Fruit fly (Drosophila melanogaster): ENCODE results near the gene robl37BC.

The robl37BC gene

dm6 chr2L:19053860-19054515 lies 43.3 kb downstream of the robl37BC start, which contains the start of gene CG10492 (continued):
- TF ChIP-seq CG11085 (GFP tag; IDR thresholded peaks at IDR 0.05) (no peak), CHES-1-like (GFP tag; optimal IDR thresholded peaks at IDR 0.05) (no peak), ro (GFP tag; IDR thresholded peaks at IDR 0.05) (no peak), Adf1 (GFP tag; IDR thresholded peaks at IDR 0.05) (peak; percentile 84), ftz-f1 (GFP tag; optimal IDR thresholded peaks at IDR 0.05) (peak; percentile 81), CG10543 (GFP tag; optimal IDR thresholded peaks at IDR 0.05) (peak; percentile 28), CG17912 (GFP tag; optimal IDR thresholded peaks at IDR 0.05) (no peak), CG15479 (GFP tag; optimal IDR thresholded peaks at IDR 0.05) (no peak), CG8359 (GFP tag; optimal IDR thresholded peaks at IDR 0.05; ENCODE audit: borderline replicate concordance) (no peak), nmo (GFP tag; optimal IDR thresholded peaks at IDR 0.05) (peak; percentile 45), ci (GFP tag; IDR thresholded peaks at IDR 0.05) (peak; percentile 49; the same call in 1 of the 3 replicates), lmd (GFP tag; IDR thresholded peaks at IDR 0.05) (no peak), CG7556 (GFP tag; optimal IDR thresholded peaks at IDR 0.05) (no peak), sc (optimal IDR thresholded peaks at IDR 0.05) (no peak), sc (GFP tag; optimal IDR thresholded peaks at IDR 0.05) (no peak), CG30020 (tag; optimal IDR thresholded peaks at IDR 0.05) (peak; percentile 49), CG14441 (GFP tag; IDR thresholded peaks at IDR 0.05) (no peak), Fer1 (GFP tag; optimal IDR thresholded peaks at IDR 0.05) (peak; percentile 24), CG30431 (GFP tag; optimal IDR thresholded peaks at IDR 0.05) (no peak), CG17829 (tag; optimal IDR thresholded peaks at IDR 0.05) (peak; percentile 23), Ravus (GFP tag; IDR thresholded peaks at IDR 0.05) (no peak), PHDP (tag; optimal IDR thresholded peaks at IDR 0.05) (no peak), Mes4 (GFP tag; optimal IDR thresholded peaks at IDR 0.05) (no peak), Sox100B (GFP tag; optimal IDR thresholded peaks at IDR 0.05) (no peak), CG2199 (GFP tag; IDR thresholded peaks at IDR 0.05) (0 out of 3 replicates have a peak, but pooled peaks have one; percentile 15), E2f1 (GFP tag; IDR thresholded peaks at IDR 0.05) (no peak), D (optimal IDR thresholded peaks at IDR 0.05) (no peak), D (GFP tag; optimal IDR thresholded peaks at IDR 0.05) (no peak), CG13624 (GFP tag; optimal IDR thresholded peaks at IDR 0.05) (no peak), CG7357 (GFP tag; IDR thresholded peaks at IDR 0.05) (no peak), Ptx1 (GFP tag; IDR thresholded peaks at IDR 0.05) (no peak), GATAe (GFP tag; conservative IDR thresholded peaks at IDR 0.05) (no peak), HLH4C (GFP tag; IDR thresholded peaks at IDR 0.05; ENCODE audit: partially characterized antibody) (peak; percentile 27; the same call in 1 of the 3 replicates), Myb (GFP tag; optimal IDR thresholded peaks at IDR 0.05) (peak; percentile 53), chinmo (GFP tag; IDR thresholded peaks at IDR 0.05; ENCODE audit: partially characterized antibody) (peak; percentile 73; the same call in 1 of the 4 replicates), dm (GFP tag; optimal IDR thresholded peaks at IDR 0.05) (peak; percentile 60), CG32532 (GFP tag; IDR thresholded peaks at IDR 0.05) (peak; percentile 34; the same call in 1 of the 2 replicates), CG3995 (GFP tag; optimal IDR thresholded peaks at IDR 0.05) (peak; percentile 75), Sry-δ (GFP tag; optimal IDR thresholded peaks at IDR 0.05) (peak; percentile 52), CG13287 (GFP tag; IDR thresholded peaks at IDR 0.05; ENCODE audit: partially characterized antibody) (peak; percentile 54), CG12299 (tag; optimal IDR thresholded peaks at IDR 0.05) (no peak), NFAT (GFP tag; IDR thresholded peaks at IDR 0.05) (peak; percentile 52), CG11723 (GFP tag; optimal IDR thresholded peaks at IDR 0.05) (no peak), Stat92E (GFP tag; optimal IDR thresholded peaks at IDR 0.05) (no peak), cwo (GFP tag; optimal IDR thresholded peaks at IDR 0.05) (no peak), cad (GFP tag; optimal IDR thresholded peaks at IDR 0.05) (no peak), YL-1 (GFP tag; optimal IDR thresholded peaks at IDR 0.05) (peak; percentile 79), CG14710 (tag; optimal IDR thresholded peaks at IDR 0.05) (peak; percentile 87), insv (GFP tag; optimal IDR thresholded peaks at IDR 0.05) (peak in 1 of 2 experiments; percentile 32), CG12769 (tag; optimal IDR thresholded peaks at IDR 0.05) (no peak)

Measured in whole organism, embryonic.